Worm (Caenorhabditis elegans): ENCODE results near the gene trd-1.

trd-1 gene

DNA sequence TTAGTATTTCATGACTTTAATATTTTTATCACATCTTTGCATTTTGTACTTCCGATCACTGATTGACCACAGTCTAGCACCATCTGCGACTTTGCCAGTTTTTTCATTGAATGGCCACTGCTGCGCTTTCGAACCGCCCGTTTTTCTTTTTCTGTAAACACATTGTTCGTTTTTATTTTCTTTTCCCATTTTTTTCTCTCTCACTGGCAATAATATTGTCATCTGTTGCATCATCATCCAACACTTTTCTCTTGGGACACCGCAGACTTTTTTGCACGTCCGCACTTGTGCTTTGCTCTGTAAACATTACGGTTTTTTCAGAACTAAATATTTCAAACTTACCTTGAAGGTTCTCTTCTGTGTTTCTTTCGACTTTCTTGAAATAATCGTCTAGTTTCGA, 27.4 kb upstream of the trd-1 start:
- no peak for TF ChIP-seq ceh-62 (tag; optimal IDR thresholded peaks at IDR 0.05)
- TF ChIP-seq zag-1 (tag; optimal IDR thresholded peaks at IDR 0.05), result no peak
- no peak for TF ChIP-seq nhr-77 (tag; optimal IDR thresholded peaks at IDR 0.05)
- TF ChIP-seq hlh-30 (tag; optimal IDR thresholded peaks at IDR 0.05; ENCODE audit: insufficient read depth), result peak; percentile 40
- TF ChIP-seq daf-16 (GFP tag; optimal IDR thresholded peaks at IDR 0.05), result peak in 1 of 2 experiments; percentile 80
- peak; percentile 60 for TF ChIP-seq daf-16 (tag; optimal IDR thresholded peaks at IDR 0.05)
- no peak for TF ChIP-seq skn-1 (tag; optimal IDR thresholded peaks at IDR 0.05)
- TF ChIP-seq lin-13 (GFP tag; optimal IDR thresholded peaks at IDR 0.05), result peak; percentile 32
- no peak for TF ChIP-seq ces-1 (GFP tag; optimal IDR thresholded peaks at IDR 0.05)
- TF ChIP-seq mep-1 (tag; optimal IDR thresholded peaks at IDR 0.05), result peak; percentile 36
- no peak for TF ChIP-seq egl-27 (tag; optimal IDR thresholded peaks at IDR 0.05)
- no peak for TF ChIP-seq pha-4 (GFP tag; IDR thresholded peaks at IDR 0.05)
- peak; percentile 80 for TF ChIP-seq pha-4 (tag; optimal IDR thresholded peaks at IDR 0.05)
- 0 out of 2 replicates have a peak, but pooled peaks have one; percentile 42 for TF ChIP-seq ceh-20 (GFP tag; IDR thresholded peaks at IDR 0.05)
- peak; percentile 12 for TF ChIP-seq nhr-11 (tag; optimal IDR thresholded peaks at IDR 0.05)
- TF ChIP-seq ztf-7 (tag; optimal IDR thresholded peaks at IDR 0.05), result no peak
- TF ChIP-seq unc-130 (GFP tag; optimal IDR thresholded peaks at IDR 0.05), result no peak
- peak; percentile 51; the same call in 1 of the 2 replicates for TF ChIP-seq dmd-6 (GFP tag; IDR thresholded peaks at IDR 0.05)
- TF ChIP-seq spr-3 (GFP tag; optimal IDR thresholded peaks at IDR 0.05), result no peak
- no peak for TF ChIP-seq ama-1 (optimal IDR thresholded peaks at IDR 0.05)
- TF ChIP-seq nhr-42 (GFP tag; IDR thresholded peaks at IDR 0.05), result no peak
- no peak for TF ChIP-seq lsy-2 (tag; optimal IDR thresholded peaks at IDR 0.05)
- TF ChIP-seq lin-1 (GFP tag; IDR thresholded peaks at IDR 0.05), result no peak
- peak in 1 of 2 experiments; percentile 92 for TF ChIP-seq hif-1 (tag; optimal IDR thresholded peaks at IDR 0.05)
- TF ChIP-seq zip-2 (tag; optimal IDR thresholded peaks at IDR 0.05), result no peak
- TF ChIP-seq hlh-11 (tag; optimal IDR thresholded peaks at IDR 0.05), result peak; percentile 72
- no peak for TF ChIP-seq saeg-2 (GFP tag; IDR thresholded peaks at IDR 0.05)
- no peak for TF ChIP-seq ctbp-1 (GFP tag; IDR thresholded peaks at IDR 0.05)
- TF ChIP-seq arid-1 (GFP tag; conservative IDR thresholded peaks at IDR 0.05), result no peak
- peak; percentile 93 for TF ChIP-seq aha-1 (tag)
- no peak for TF ChIP-seq ZK337.2 (GFP tag; IDR thresholded peaks at IDR 0.05)
- TF ChIP-seq nhr-28 (tag; optimal IDR thresholded peaks at IDR 0.05), result peak; percentile 63
- TF ChIP-seq mxl-3 (GFP tag; optimal IDR thresholded peaks at IDR 0.05), result peak; percentile 15
- peak; percentile 24 for TF ChIP-seq dve-1 (tag; optimal IDR thresholded peaks at IDR 0.05; ENCODE audit: insufficient read depth)

ce11 chrIII:7359037-7359548, 26.9 kb upstream of the trd-1 start, which contains the start of the genes eco-1 and hmgr-1:
eco-1 (minus strand) TSS chrIII:7359095.
hmgr-1 (plus strand) TSS chrIII:7359498.
- TF ChIP-seq arid-1 (GFP tag; conservative IDR thresholded peaks at IDR 0.05) (0 out of 2 replicates have a peak, but pooled peaks have one; percentile 30), dpl-1 (GFP tag; optimal IDR thresholded peaks at IDR 0.05) (peak; percentile 73), fkh-10 (GFP tag; optimal IDR thresholded peaks at IDR 0.05) (no peak), mes-2 (tag; optimal IDR thresholded peaks at IDR 0.05; ENCODE audit: poor library complexity, severe bottlenecking) (peak; percentile 86), lsy-2 (tag; optimal IDR thresholded peaks at IDR 0.05) (peak in 1 of 2 experiments; percentile 40)

DNA sequence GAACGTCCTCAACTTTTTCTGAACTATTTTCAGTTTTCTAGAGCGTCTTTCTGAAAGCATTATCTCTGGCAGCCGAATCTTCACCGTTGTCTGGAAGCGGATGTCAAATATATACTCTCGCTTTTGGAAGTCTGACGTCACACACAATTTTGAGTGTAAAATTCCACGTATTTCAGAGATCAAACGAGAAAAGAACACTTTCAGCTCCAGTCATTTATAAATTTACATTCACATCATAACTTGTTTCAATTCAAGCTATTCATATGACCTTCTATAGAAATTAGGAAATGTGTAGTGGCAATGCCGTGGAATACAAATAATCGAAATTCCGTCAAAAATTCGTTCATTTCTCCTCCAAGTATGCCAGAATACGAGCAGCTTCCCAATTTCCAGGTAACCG, 20.4 kb upstream of the trd-1 start, which contains the start of gene F08F8.11:
Gene F08F8.11 (plus strand): TSS at position 301 of the 400 bp plus-strand sequence.
- TF ChIP-seq madf-9 (GFP tag; conservative IDR thresholded peaks at IDR 0.05), result no peak
- TF ChIP-seq zfp-2 (tag; optimal IDR thresholded peaks at IDR 0.05), result no peak
- peak; percentile 84 for TF ChIP-seq aha-1 (tag)
- TF ChIP-seq madf-5 (GFP tag; IDR thresholded peaks at IDR 0.05), result no peak

All from whole organism, L4 larva.